Fruit fly (Drosophila melanogaster): ENCODE results near the gene Shab.
A peak's percentile ranks its signal among the peaks of the same experiment; 100 is the strongest.

Gene Shab

DNA sequence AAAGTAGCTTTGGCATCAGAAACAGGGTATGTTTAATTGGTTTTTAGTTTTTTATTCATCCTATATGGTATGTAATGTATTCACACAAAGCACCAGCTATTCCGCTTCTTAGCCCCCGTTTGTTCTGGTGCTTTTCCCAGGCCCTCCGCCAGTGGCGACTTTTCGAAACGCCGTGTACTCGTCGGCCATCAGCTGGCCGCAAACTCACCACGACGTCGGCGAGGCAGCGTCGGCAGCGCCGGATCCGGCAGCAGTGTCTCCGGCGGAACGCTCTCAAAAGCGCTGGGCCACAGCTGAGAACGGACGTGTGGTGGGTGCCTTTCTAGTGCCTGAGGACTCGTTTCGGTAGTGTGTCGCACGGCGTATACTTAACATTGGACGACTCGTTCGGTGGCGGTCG is at the start of gene Shab (continued):
- no peak for TF ChIP-seq CG8089 (GFP tag; optimal IDR thresholded peaks at IDR 0.05)
- TF ChIP-seq row (GFP tag; IDR thresholded peaks at IDR 0.05) = peak; percentile 65
- peak; percentile 30 for TF ChIP-seq Hmr (GFP tag; optimal IDR thresholded peaks at IDR 0.05)
- TF ChIP-seq ems (GFP tag; optimal IDR thresholded peaks at IDR 0.05) = no peak
- no peak for TF ChIP-seq CG31388 (GFP tag; optimal IDR thresholded peaks at IDR 0.05)
- TF ChIP-seq CG18764 (GFP tag; optimal IDR thresholded peaks at IDR 0.05) = no peak
- no peak for TF ChIP-seq Sry-β (GFP tag; optimal IDR thresholded peaks at IDR 0.05)
- peak; percentile 59 for TF ChIP-seq her (GFP tag; optimal IDR thresholded peaks at IDR 0.05)
- TF ChIP-seq pita (GFP tag; optimal IDR thresholded peaks at IDR 0.05) = no peak
- TF ChIP-seq CG15514 (GFP tag; optimal IDR thresholded peaks at IDR 0.05) = peak; percentile 34
- no peak for TF ChIP-seq Mrtf (GFP tag; IDR thresholded peaks at IDR 0.05)
- peak; percentile 5 for TF ChIP-seq HHEX (GFP tag; optimal IDR thresholded peaks at IDR 0.05)
- no peak for TF ChIP-seq dimm (GFP tag; IDR thresholded peaks at IDR 0.05)
- no peak for TF ChIP-seq hb (GFP tag; IDR thresholded peaks at IDR 0.05; ENCODE audit: partially characterized antibody)
- 0 out of 2 replicates have a peak, but pooled peaks have one; percentile 23 for TF ChIP-seq crol (GFP tag; IDR thresholded peaks at IDR 0.05)
- TF ChIP-seq CTCF (GFP tag; optimal IDR thresholded peaks at IDR 0.05) = no peak
- TF ChIP-seq CG18262 (tag; optimal IDR thresholded peaks at IDR 0.05) = no peak
- TF ChIP-seq ato (GFP tag; IDR thresholded peaks at IDR 0.05; ENCODE audit: partially characterized antibody) = no peak
- TF ChIP-seq tll (GFP tag; optimal IDR thresholded peaks at IDR 0.05) = no peak
- TF ChIP-seq CG17802 (tag; optimal IDR thresholded peaks at IDR 0.05) = no peak
- no peak for TF ChIP-seq insv (GFP tag; optimal IDR thresholded peaks at IDR 0.05)
- TF ChIP-seq CG32772 (GFP tag; IDR thresholded peaks at IDR 0.05) = peak; percentile 36; the same call in 1 of the 2 replicates
- no peak for TF ChIP-seq fd96Cb (tag; optimal IDR thresholded peaks at IDR 0.05)
- TF ChIP-seq Taf1 (GFP tag; IDR thresholded peaks at IDR 0.05) = no peak
- no peak for TF ChIP-seq gfzf (GFP tag; optimal IDR thresholded peaks at IDR 0.05)
- peak; percentile 13; the same call in 1 of the 2 replicates for TF ChIP-seq onecut (GFP tag; IDR thresholded peaks at IDR 0.05)
- TF ChIP-seq tio (GFP tag; optimal IDR thresholded peaks at IDR 0.05) = no peak
- no peak for TF ChIP-seq exex (tag; optimal IDR thresholded peaks at IDR 0.05)
- peak; percentile 14 for TF ChIP-seq CG9727 (GFP tag; optimal IDR thresholded peaks at IDR 0.05)
- TF ChIP-seq bbx (GFP tag; IDR thresholded peaks at IDR 0.05; ENCODE audit: partially characterized antibody) = peak; percentile 31; the same call in 1 of the 2 replicates
- peak; percentile 34 for TF ChIP-seq CG3281 (GFP tag; optimal IDR thresholded peaks at IDR 0.05)
- no peak for TF ChIP-seq CG10462 (GFP tag; optimal IDR thresholded peaks at IDR 0.05)
- no peak for TF ChIP-seq pnt (GFP tag; optimal IDR thresholded peaks at IDR 0.05)
- 0 out of 2 replicates have a peak, but pooled peaks have one; percentile 22 for TF ChIP-seq Rx (GFP tag; IDR thresholded peaks at IDR 0.05)
- TF ChIP-seq CG6272 (GFP tag; IDR thresholded peaks at IDR 0.05) = 0 out of 2 replicates have a peak, but pooled peaks have one; percentile 6
- TF ChIP-seq Myb (GFP tag; optimal IDR thresholded peaks at IDR 0.05) = no peak
- TF ChIP-seq mam (GFP tag; optimal IDR thresholded peaks at IDR 0.05) = no peak
- TF ChIP-seq CG16815 (GFP tag; optimal IDR thresholded peaks at IDR 0.05) = no peak
- no peak for TF ChIP-seq CG11723 (GFP tag; optimal IDR thresholded peaks at IDR 0.05)
- TF ChIP-seq dpn (GFP tag; optimal IDR thresholded peaks at IDR 0.05) = no peak
- no peak for TF ChIP-seq grn (GFP tag; optimal IDR thresholded peaks at IDR 0.05)
- no peak for TF ChIP-seq CG12299 (tag; optimal IDR thresholded peaks at IDR 0.05)
- peak; percentile 69 for TF ChIP-seq vvl (GFP tag; IDR thresholded peaks at IDR 0.05)
- no peak for TF ChIP-seq da (GFP tag; optimal IDR thresholded peaks at IDR 0.05)
- peak; percentile 1 for TF ChIP-seq CG6765 (GFP tag; optimal IDR thresholded peaks at IDR 0.05)
- no peak for TF ChIP-seq tna (GFP tag; IDR thresholded peaks at IDR 0.05; ENCODE audit: partially characterized antibody)
- TF ChIP-seq CG30431 (GFP tag; optimal IDR thresholded peaks at IDR 0.05) = no peak
- TF ChIP-seq CG7963 (GFP tag; IDR thresholded peaks at IDR 0.05; ENCODE audit: partially characterized antibody) = 0 out of 3 replicates have a peak, but pooled peaks have one; percentile 30
- TF ChIP-seq Deaf1 (tag; optimal IDR thresholded peaks at IDR 0.05) = peak; percentile 93
- no peak for TF ChIP-seq H2.0 (GFP tag; IDR thresholded peaks at IDR 0.05)
- TF ChIP-seq Blimp-1 (GFP tag; optimal IDR thresholded peaks at IDR 0.05) = no peak

Measured in whole organism, embryonic.